Fruit fly (Drosophila melanogaster): Measurements from ENCODE around the gene COX4.

The COX4 gene

DNA sequence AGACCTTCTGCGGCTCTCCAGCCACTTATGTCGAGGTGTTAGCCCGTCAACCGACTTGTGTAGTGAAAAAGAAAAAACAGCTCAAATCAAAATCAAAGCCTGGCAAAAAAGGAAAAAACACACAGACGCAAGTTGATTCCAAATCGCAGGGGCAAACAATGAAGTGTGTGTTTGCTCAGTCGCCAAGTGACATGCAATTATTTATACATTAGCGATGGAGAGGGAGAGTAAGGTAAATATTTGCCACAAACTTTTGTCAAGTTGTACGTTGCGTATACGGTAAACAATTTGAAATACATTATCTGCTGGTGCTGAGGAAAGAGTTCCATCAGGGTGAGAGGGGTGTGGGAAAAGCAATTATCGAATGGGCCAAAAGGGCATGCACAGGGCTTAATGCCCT is 39.6 kb downstream of the COX4 start (continued):
- TF ChIP-seq D (optimal IDR thresholded peaks at IDR 0.05) (no peak), D (GFP tag; optimal IDR thresholded peaks at IDR 0.05) (no peak), CG16813 (GFP tag; IDR thresholded peaks at IDR 0.05; ENCODE audit: partially characterized antibody) (no peak), MBD-R2 (GFP tag; IDR thresholded peaks at IDR 0.05) (no peak), CG8281 (tag; optimal IDR thresholded peaks at IDR 0.05) (no peak), CG9817 (tag; optimal IDR thresholded peaks at IDR 0.05) (no peak), chm (GFP tag; IDR thresholded peaks at IDR 0.05) (no peak), CG6813 (GFP tag; optimal IDR thresholded peaks at IDR 0.05) (peak; percentile 55), CG10543 (GFP tag; optimal IDR thresholded peaks at IDR 0.05) (no peak), pum (GFP tag; optimal IDR thresholded peaks at IDR 0.05) (no peak), ab (GFP tag; optimal IDR thresholded peaks at IDR 0.05) (no peak), CG15011 (GFP tag; optimal IDR thresholded peaks at IDR 0.05) (no peak), unpg (GFP tag; optimal IDR thresholded peaks at IDR 0.05) (peak; percentile 17), Six4 (GFP tag; optimal IDR thresholded peaks at IDR 0.05) (no peak), CG18262 (tag; optimal IDR thresholded peaks at IDR 0.05) (peak; percentile 2), HLH4C (GFP tag; IDR thresholded peaks at IDR 0.05; ENCODE audit: partially characterized antibody) (no peak), disco-r (GFP tag; optimal IDR thresholded peaks at IDR 0.05) (no peak), CG10565 (GFP tag; optimal IDR thresholded peaks at IDR 0.05) (no peak), Lhr (GFP tag; optimal IDR thresholded peaks at IDR 0.05) (no peak), Elba2 (GFP tag; optimal IDR thresholded peaks at IDR 0.05) (no peak), CG18011 (GFP tag; optimal IDR thresholded peaks at IDR 0.05) (no peak), p53 (GFP tag; optimal IDR thresholded peaks at IDR 0.05) (no peak), gem (tag; optimal IDR thresholded peaks at IDR 0.05) (peak; percentile 14), Optix (GFP tag; IDR thresholded peaks at IDR 0.05) (no peak), lmd (GFP tag; IDR thresholded peaks at IDR 0.05) (no peak), grau (tag; optimal IDR thresholded peaks at IDR 0.05) (no peak), CG1603 (tag; optimal IDR thresholded peaks at IDR 0.05) (peak; percentile 23), CG3995 (GFP tag; optimal IDR thresholded peaks at IDR 0.05) (no peak), CG11504 (tag; optimal IDR thresholded peaks at IDR 0.05) (peak; percentile 34), wek (GFP tag; optimal IDR thresholded peaks at IDR 0.05) (peak; percentile 19), vnd (GFP tag; IDR thresholded peaks at IDR 0.05; ENCODE audit: partially characterized antibody) (no peak), Sry-β (GFP tag; optimal IDR thresholded peaks at IDR 0.05) (no peak), Fer1 (GFP tag; optimal IDR thresholded peaks at IDR 0.05) (peak; percentile 13), CG17359 (tag; optimal IDR thresholded peaks at IDR 0.05) (peak; percentile 50), Sin3A (optimal IDR thresholded peaks at IDR 0.05) (no peak), seq (GFP tag; IDR thresholded peaks at IDR 0.05) (no peak), Poxn (GFP tag; IDR thresholded peaks at IDR 0.05) (no peak), dimm (GFP tag; IDR thresholded peaks at IDR 0.05) (no peak), NC2α (GFP tag; optimal IDR thresholded peaks at IDR 0.05) (no peak), fd64A (GFP tag; optimal IDR thresholded peaks at IDR 0.05) (peak; percentile 60), CG15479 (GFP tag; optimal IDR thresholded peaks at IDR 0.05) (no peak), CG2875 (GFP tag; optimal IDR thresholded peaks at IDR 0.05) (peak; percentile 30), CG15073 (GFP tag; optimal IDR thresholded peaks at IDR 0.05) (no peak), tup (GFP tag; optimal IDR thresholded peaks at IDR 0.05) (no peak), CG14710 (tag; optimal IDR thresholded peaks at IDR 0.05) (peak; percentile 17), CG9727 (GFP tag; optimal IDR thresholded peaks at IDR 0.05) (no peak), C15 (GFP tag; IDR thresholded peaks at IDR 0.05) (no peak), CG10462 (GFP tag; optimal IDR thresholded peaks at IDR 0.05) (no peak), Atf-2 (GFP tag; optimal IDR thresholded peaks at IDR 0.05) (no peak), BEAF-32 (GFP tag; optimal IDR thresholded peaks at IDR 0.05) (no peak), Deaf1 (tag; optimal IDR thresholded peaks at IDR 0.05) (no peak), gcm2 (GFP tag; optimal IDR thresholded peaks at IDR 0.05) (no peak)
